Worm (Caenorhabditis elegans): ENCODE data around the gene Y40B10A.11.

The Y40B10A.11 gene

ce11 chrV:2008412-2008811 is 43.0 kb downstream of the Y40B10A.11 start (continued):
- no peak for TF ChIP-seq fkh-4 (tag; optimal IDR thresholded peaks at IDR 0.05; ENCODE audit: borderline replicate concordance)
- no peak for TF ChIP-seq Y116A8C.19 (tag; optimal IDR thresholded peaks at IDR 0.05; ENCODE audit: borderline replicate concordance)
- peak; percentile 83 for TF ChIP-seq nhr-19 (GFP tag; conservative IDR thresholded peaks at IDR 0.05)
- TF ChIP-seq ceh-82 (tag; optimal IDR thresholded peaks at IDR 0.05) = peak in 2 of 3 experiments; percentile 8 to 10
- TF ChIP-seq mdl-1 (tag; optimal IDR thresholded peaks at IDR 0.05) = peak in 1 of 2 experiments; percentile 14
- peak; percentile 83 to 87 for TF ChIP-seq efl-1 (optimal IDR thresholded peaks at IDR 0.05)
- TF ChIP-seq efl-1 (GFP tag; optimal IDR thresholded peaks at IDR 0.05 in 1 of 2) = peak; percentile 38 to 95
- peak; percentile 75 for TF ChIP-seq hpl-2 (GFP tag; optimal IDR thresholded peaks at IDR 0.05)
- no peak for TF ChIP-seq ztf-11 (tag; optimal IDR thresholded peaks at IDR 0.05)
- TF ChIP-seq egl-27 (tag; optimal IDR thresholded peaks at IDR 0.05) = no peak
- TF ChIP-seq lin-35 (GFP tag; optimal IDR thresholded peaks at IDR 0.05) = peak; percentile 19 to 78
- TF ChIP-seq nhr-20 (tag; optimal IDR thresholded peaks at IDR 0.05) = peak; percentile 56
- TF ChIP-seq ces-1 (GFP tag; optimal IDR thresholded peaks at IDR 0.05) = no peak

ce11 chrV:2004659-2005058 is 46.7 kb downstream of the Y40B10A.11 start, which contains the start of gene cysl-4:
Gene cysl-4 (plus strand): TSS chrV:2004959.
- TF ChIP-seq nhr-20 (tag; optimal IDR thresholded peaks at IDR 0.05) (no peak), lsy-2 (tag; optimal IDR thresholded peaks at IDR 0.05) (no peak), irx-1 (tag; optimal IDR thresholded peaks at IDR 0.05) (no peak), dsc-1 (tag; optimal IDR thresholded peaks at IDR 0.05) (no peak)

ce11 chrV:2004229-2004628 is 47.2 kb downstream of the Y40B10A.11 start, which contains the start of gene clec-206:
Gene clec-206 (minus strand): TSS chrV:2004329.
- no peak for TF ChIP-seq unc-30 (tag; optimal IDR thresholded peaks at IDR 0.05)
- TF ChIP-seq fkh-8 (tag; optimal IDR thresholded peaks at IDR 0.05) = no peak
- TF ChIP-seq hpl-2 (GFP tag; optimal IDR thresholded peaks at IDR 0.05) = no peak
- TF ChIP-seq nhr-85 (tag) = no peak
- no peak for TF ChIP-seq ceh-88 (GFP tag; IDR thresholded peaks at IDR 0.05)

Data from whole organism, L1 larva.